Fruit fly (Drosophila melanogaster): Measurements from ENCODE around the gene beg.
A peak's percentile ranks its signal among the peaks of the same experiment; 100 is the strongest.

The beg gene

DNA sequence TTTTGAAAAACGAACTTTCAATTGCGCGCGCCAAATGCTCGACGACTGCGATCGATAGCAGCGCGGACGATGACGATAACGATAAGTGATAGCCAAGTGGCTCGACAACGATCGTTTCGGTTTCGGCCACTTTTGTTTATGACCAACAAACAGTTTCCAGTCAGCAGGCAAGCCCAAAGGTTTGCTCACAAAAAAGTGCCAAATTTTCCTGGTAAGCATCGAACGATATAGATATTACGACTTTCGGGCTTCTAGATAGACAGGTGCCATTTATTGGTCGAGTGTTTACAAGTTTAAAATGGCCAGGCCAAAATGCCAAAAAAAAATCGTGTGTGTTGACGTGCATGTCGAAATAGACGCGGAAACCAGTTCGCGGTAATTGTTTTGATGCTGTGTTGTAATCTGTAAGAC, 20.0 kb downstream of the beg start, which contains the start of gene CG7724 (continued):
- no peak for TF ChIP-seq Dip3 (GFP tag; optimal IDR thresholded peaks at IDR 0.05)
- peak; percentile 78 for TF ChIP-seq CG15269 (tag; optimal IDR thresholded peaks at IDR 0.05)
- TF ChIP-seq CG11560 (tag; IDR thresholded peaks at IDR 0.05), result no peak
- TF ChIP-seq seq (GFP tag; IDR thresholded peaks at IDR 0.05), result no peak
- no peak for TF ChIP-seq wek (GFP tag; optimal IDR thresholded peaks at IDR 0.05)
- TF ChIP-seq grau (tag; optimal IDR thresholded peaks at IDR 0.05), result peak; percentile 4
- TF ChIP-seq CG2129 (GFP tag; IDR thresholded peaks at IDR 0.05; ENCODE audit: partially characterized antibody), result 0 out of 2 replicates have a peak, but pooled peaks have one; percentile 31
- TF ChIP-seq dmrt99B (tag; optimal IDR thresholded peaks at IDR 0.05), result peak; percentile 4
- peak; percentile 87 for TF ChIP-seq ato (GFP tag; IDR thresholded peaks at IDR 0.05; ENCODE audit: partially characterized antibody)
- no peak for TF ChIP-seq lov (optimal IDR thresholded peaks at IDR 0.05)
- no peak for TF ChIP-seq lov (GFP tag; IDR thresholded peaks at IDR 0.05)
- TF ChIP-seq ttk (GFP tag; IDR thresholded peaks at IDR 0.05), result no peak
- TF ChIP-seq CG17912 (GFP tag; optimal IDR thresholded peaks at IDR 0.05), result no peak
- no peak for TF ChIP-seq mam (GFP tag; optimal IDR thresholded peaks at IDR 0.05)
- TF ChIP-seq CG10431 (GFP tag; optimal IDR thresholded peaks at IDR 0.05), result no peak
- TF ChIP-seq CG6765 (GFP tag; optimal IDR thresholded peaks at IDR 0.05), result no peak
- no peak for TF ChIP-seq Fer3 (tag; optimal IDR thresholded peaks at IDR 0.05)
- no peak for TF ChIP-seq crol (GFP tag; IDR thresholded peaks at IDR 0.05)
- TF ChIP-seq CG10654 (GFP tag; optimal IDR thresholded peaks at IDR 0.05), result no peak
- no peak for TF ChIP-seq oc (tag; optimal IDR thresholded peaks at IDR 0.05)
- no peak for TF ChIP-seq CG11723 (GFP tag; optimal IDR thresholded peaks at IDR 0.05)
- no peak for TF ChIP-seq CG15696 (tag; optimal IDR thresholded peaks at IDR 0.05)
- peak; percentile 83 for TF ChIP-seq Dll (GFP tag; IDR thresholded peaks at IDR 0.05; ENCODE audit: partially characterized antibody)
- TF ChIP-seq nerfin-2 (GFP tag; IDR thresholded peaks at IDR 0.05; ENCODE audit: partially characterized antibody), result peak; percentile 92
- TF ChIP-seq Jarid2 (GFP tag; optimal IDR thresholded peaks at IDR 0.05), result peak; percentile 31
- no peak for TF ChIP-seq lola (GFP tag; optimal IDR thresholded peaks at IDR 0.05)
- TF ChIP-seq Vsx1 (GFP tag; optimal IDR thresholded peaks at IDR 0.05), result no peak
- no peak for TF ChIP-seq ind (GFP tag; optimal IDR thresholded peaks at IDR 0.05)
- TF ChIP-seq CG6683 (GFP tag; optimal IDR thresholded peaks at IDR 0.05), result no peak
- TF ChIP-seq hkb (optimal IDR thresholded peaks at IDR 0.05), result no peak
- 0 out of 2 replicates have a peak, but pooled peaks have one; percentile 27 for TF ChIP-seq hkb (GFP tag; IDR thresholded peaks at IDR 0.05)
- TF ChIP-seq H2.0 (GFP tag; IDR thresholded peaks at IDR 0.05), result no peak
- no peak for TF ChIP-seq CG8944 (GFP tag; optimal IDR thresholded peaks at IDR 0.05)
- no peak for TF ChIP-seq fd64A (GFP tag; optimal IDR thresholded peaks at IDR 0.05)
- TF ChIP-seq Ravus (GFP tag; IDR thresholded peaks at IDR 0.05), result no peak
- peak; percentile 46 for TF ChIP-seq Sry-δ (GFP tag; optimal IDR thresholded peaks at IDR 0.05)
- TF ChIP-seq kay (GFP tag; optimal IDR thresholded peaks at IDR 0.05), result no peak
- no peak for TF ChIP-seq row (GFP tag; IDR thresholded peaks at IDR 0.05)
- TF ChIP-seq CG2199 (GFP tag; IDR thresholded peaks at IDR 0.05), result no peak
- TF ChIP-seq CG33557 (GFP tag; optimal IDR thresholded peaks at IDR 0.05), result no peak
- TF ChIP-seq gem (tag; optimal IDR thresholded peaks at IDR 0.05), result no peak
- TF ChIP-seq Nf-YB (GFP tag; optimal IDR thresholded peaks at IDR 0.05), result no peak
- TF ChIP-seq nom (GFP tag; optimal IDR thresholded peaks at IDR 0.05), result no peak
- peak; percentile 73 for TF ChIP-seq Scr (GFP tag; IDR thresholded peaks at IDR 0.05; ENCODE audit: partially characterized antibody)
- no peak for TF ChIP-seq CG9215 (GFP tag; IDR thresholded peaks at IDR 0.05)
- no peak for TF ChIP-seq pb (GFP tag; optimal IDR thresholded peaks at IDR 0.05)
- TF ChIP-seq tna (GFP tag; IDR thresholded peaks at IDR 0.05; ENCODE audit: partially characterized antibody), result peak; percentile 94
- TF ChIP-seq Optix (GFP tag; IDR thresholded peaks at IDR 0.05), result no peak
- no peak for TF ChIP-seq CG13123 (GFP tag; optimal IDR thresholded peaks at IDR 0.05)
- TF ChIP-seq BEAF-32 (GFP tag; optimal IDR thresholded peaks at IDR 0.05), result peak; percentile 46
- no peak for TF ChIP-seq Abd-B (GFP tag; optimal IDR thresholded peaks at IDR 0.05)

Data from whole organism, embryonic.